Worm (Caenorhabditis elegans) whole organism, early embryonic: ENCODE results near the gene C02B10.4.
"Not testable (repeated sequence)": the region's sequence is repeated elsewhere in the genome, so short reads cannot be mapped to it uniquely, and the experiment has no call there.

Experiments
- F13C5.2 ChIP-seq: sonication (generic microtip); optimal IDR thresholded peaks from 2 replicates; lab custom pipeline; 2017; ENCODE audit warnings: mild to moderate bottlenecking, missing genetic modification characterization, inconsistent platforms, missing compliant biosample characterization
- aly-1 ChIP-seq: sonication (generic microtip); optimal IDR thresholded peaks from 2 replicates; lab custom pipeline; 2016; ENCODE audit warnings: missing genetic modification characterization, missing compliant biosample characterization
- ama-1 ChIP-seq: fragments of 150-350 bp; optimal IDR thresholded peaks from 2 replicates; lab custom pipeline; 2014
- ceh-13 ChIP-seq: fragments of 200-800 bp; sonication (Bioruptor generic); optimal IDR thresholded peaks from 2 replicates; lab custom pipeline; 2018; ENCODE audit warnings: mild to moderate bottlenecking, missing genetic modification characterization, missing compliant biosample characterization
- ets-7 ChIP-seq: sonication (generic microtip); optimal IDR thresholded peaks from 2 replicates; lab custom pipeline; 2016; ENCODE audit warnings: missing genotype, missing genetic modification characterization, missing compliant biosample characterization
- flt-1 ChIP-seq: fragments of 200-800 bp; sonication (Bioruptor generic); IDR thresholded peaks from 2 replicates; pipeline ENCODE4 v1.3.6; 2022; ENCODE audit warnings: missing genetic modification characterization, missing compliant biosample characterization
- hmbx-1 ChIP-seq: sonication (generic microtip); optimal IDR thresholded peaks from 2 replicates; lab custom pipeline; 2016; ENCODE audit warnings: mild to moderate bottlenecking, missing genetic modification characterization, missing compliant biosample characterization
- hmg-4 ChIP-seq: fragments of 200-800 bp; sonication (Bioruptor generic); optimal IDR thresholded peaks from 2 replicates; lab custom pipeline; 2018; ENCODE audit warnings: mild to moderate bottlenecking, missing genetic modification characterization, missing compliant biosample characterization
- hnd-1 ChIP-seq: sonication (generic microtip); optimal IDR thresholded peaks from 2 replicates; lab custom pipeline; 2016; ENCODE audit warnings: missing genetic modification characterization, missing compliant biosample characterization
- sea-1 ChIP-seq: fragments of 200-800 bp; sonication (Bioruptor generic); conservative IDR thresholded peaks from 2 replicates; pipeline ENCODE4 v1.3.6; 2022; ENCODE audit warnings: missing genetic modification characterization, missing compliant biosample characterization
- tbx-11 ChIP-seq: fragments of 200-800 bp; sonication (Bioruptor generic); IDR thresholded peaks from 2 replicates; pipeline ENCODE4 v1.3.6; 2022; ENCODE audit warnings: missing genetic modification characterization, missing compliant biosample characterization

ce11 chrIV:5066887-5067286 lies 24.5 kb upstream of the C02B10.4 start, which contains the start of gene ttbk-2.2:
- not testable (repeated sequence) for TF ChIP-seq hmg-4 (GFP tag; lab: Kevin White, UChicago); ets-7 (tag; lab: Kevin White, UChicago); ama-1 (lab: Kevin White, UChicago); hnd-1 (tag; lab: Kevin White, UChicago); tbx-11 (GFP tag; lab: Robert Waterston, UW); hmbx-1 (tag; lab: Kevin White, UChicago); flt-1 (GFP tag; lab: Robert Waterston, UW); sea-1; aly-1 (tag; lab: Kevin White, UChicago); F13C5.2 (tag; lab: Kevin White, UChicago); ceh-13
